Worm (Caenorhabditis elegans): ENCODE measurements around the gene npp-27.

ce11 chrIV:7927852-7928251 lies 17.8 kb upstream of the npp-27 start, which contains the start of gene gcy-8:
- TF ChIP-seq pax-3 (tag; optimal IDR thresholded peaks at IDR 0.05) = no peak
- no peak for TF ChIP-seq lin-15B (tag; optimal IDR thresholded peaks at IDR 0.05)
- TF ChIP-seq tlp-1 (tag; optimal IDR thresholded peaks at IDR 0.05) = no peak
- TF ChIP-seq nhr-90 (tag; optimal IDR thresholded peaks at IDR 0.05; ENCODE audit: poor library complexity) = no peak
- TF ChIP-seq aha-1 (tag; optimal IDR thresholded peaks at IDR 0.05) = no peak
- no peak for TF ChIP-seq tbx-2 (tag; optimal IDR thresholded peaks at IDR 0.05)
- TF ChIP-seq aly-2 (tag; optimal IDR thresholded peaks at IDR 0.05) = no peak
- no peak for TF ChIP-seq nhr-12 (tag; optimal IDR thresholded peaks at IDR 0.05)
- no peak for TF ChIP-seq nhr-19 (GFP tag; conservative IDR thresholded peaks at IDR 0.05)
